Worm (Caenorhabditis elegans): Measurements from ENCODE around the gene F13E9.15.
A peak's percentile ranks its signal among the peaks of the same experiment; 100 is the strongest.

The F13E9.15 gene

ce11 chrIV:10935853-10936491 lies 46.3 kb upstream of the F13E9.15 start, which contains the start of gene lgg-2 (continued):
- TF ChIP-seq nhr-25 (tag; optimal IDR thresholded peaks at IDR 0.05): peak; percentile 98
- peak; percentile 75 for TF ChIP-seq R02D3.7 (tag; optimal IDR thresholded peaks at IDR 0.05)
- TF ChIP-seq elt-2 (tag; optimal IDR thresholded peaks at IDR 0.05): peak; percentile 92
- no peak for TF ChIP-seq ceh-9 (tag; optimal IDR thresholded peaks at IDR 0.05)
- TF ChIP-seq ceh-82 (tag; optimal IDR thresholded peaks at IDR 0.05): peak; percentile 63
- no peak for TF ChIP-seq nhr-28 (tag; optimal IDR thresholded peaks at IDR 0.05)
- TF ChIP-seq unc-39 (tag; optimal IDR thresholded peaks at IDR 0.05): no peak
- peak; percentile 99 for TF ChIP-seq nhr-23 (tag; optimal IDR thresholded peaks at IDR 0.05)
- TF ChIP-seq ZK546.5 (tag; optimal IDR thresholded peaks at IDR 0.05): no peak

- TF ChIP-seq ceh-82 (tag; optimal IDR thresholded peaks at IDR 0.05): no peak
- no peak for TF ChIP-seq ceh-9 (tag; optimal IDR thresholded peaks at IDR 0.05)
- TF ChIP-seq lsy-12 (tag; optimal IDR thresholded peaks at IDR 0.05): peak; percentile 90
- peak; percentile 75 for TF ChIP-seq jun-1 (tag; optimal IDR thresholded peaks at IDR 0.05)
- peak; percentile 60 for TF ChIP-seq mdl-1 (tag; optimal IDR thresholded peaks at IDR 0.05)
- TF ChIP-seq elt-3 (tag; optimal IDR thresholded peaks at IDR 0.05): peak in 1 of 3 experiments; percentile 17
- peak; percentile 59 for TF ChIP-seq elt-2 (tag; optimal IDR thresholded peaks at IDR 0.05)
- TF ChIP-seq ceh-28 (tag; optimal IDR thresholded peaks at IDR 0.05): peak; percentile 65
- peak; percentile 53 for TF ChIP-seq egl-27 (tag; optimal IDR thresholded peaks at IDR 0.05)
- peak; percentile 80 for TF ChIP-seq nhr-23 (tag; optimal IDR thresholded peaks at IDR 0.05)
- peak; percentile 63 for TF ChIP-seq pha-4 (tag; optimal IDR thresholded peaks at IDR 0.05)
- TF ChIP-seq ama-1 (optimal IDR thresholded peaks at IDR 0.05): peak; percentile 80
- peak; percentile 56 for TF ChIP-seq tbx-2 (tag; optimal IDR thresholded peaks at IDR 0.05)
- TF ChIP-seq fkh-10 (GFP tag; optimal IDR thresholded peaks at IDR 0.05): no peak
- TF ChIP-seq nfya-1 (tag; optimal IDR thresholded peaks at IDR 0.05; ENCODE audit: insufficient read depth): peak; percentile 90
- TF ChIP-seq egl-5 (tag; optimal IDR thresholded peaks at IDR 0.05): peak; percentile 95
- TF ChIP-seq ceh-16 (tag; optimal IDR thresholded peaks at IDR 0.05): no peak
- peak; percentile 40 for TF ChIP-seq nhr-25 (tag; optimal IDR thresholded peaks at IDR 0.05)
- peak; percentile 32 for TF ChIP-seq elt-1 (tag; optimal IDR thresholded peaks at IDR 0.05)
- TF ChIP-seq pqm-1 (tag; optimal IDR thresholded peaks at IDR 0.05): peak; percentile 64
- TF ChIP-seq ZK546.5 (tag; optimal IDR thresholded peaks at IDR 0.05): no peak
- TF ChIP-seq eor-1 (tag; optimal IDR thresholded peaks at IDR 0.05): peak in 1 of 2 experiments; percentile 32
- peak; percentile 57 for TF ChIP-seq unc-62 (GFP tag; optimal IDR thresholded peaks at IDR 0.05)
- TF ChIP-seq snpc-4 (tag; optimal IDR thresholded peaks at IDR 0.05): peak; percentile 26
- TF ChIP-seq lin-15B (tag; optimal IDR thresholded peaks at IDR 0.05): peak; percentile 26
- no peak for TF ChIP-seq sea-2 (GFP tag; optimal IDR thresholded peaks at IDR 0.05)
- peak; percentile 81 for TF ChIP-seq mml-1 (tag; optimal IDR thresholded peaks at IDR 0.05)
- peak; percentile 65 for TF ChIP-seq ztf-4 (tag; optimal IDR thresholded peaks at IDR 0.05)
- TF ChIP-seq fos-1 (tag; optimal IDR thresholded peaks at IDR 0.05): no peak
- peak; percentile 43 for TF ChIP-seq lin-39 (tag; optimal IDR thresholded peaks at IDR 0.05)
- peak; percentile 40 for TF ChIP-seq nhr-43 (tag; optimal IDR thresholded peaks at IDR 0.05; ENCODE audit: poor library complexity, severe bottlenecking)
- TF ChIP-seq daf-12 (tag; optimal IDR thresholded peaks at IDR 0.05): no peak
Measured at ce11 chrIV:10935336-10935735, 45.7 kb upstream of the F13E9.15 start.

DNA sequence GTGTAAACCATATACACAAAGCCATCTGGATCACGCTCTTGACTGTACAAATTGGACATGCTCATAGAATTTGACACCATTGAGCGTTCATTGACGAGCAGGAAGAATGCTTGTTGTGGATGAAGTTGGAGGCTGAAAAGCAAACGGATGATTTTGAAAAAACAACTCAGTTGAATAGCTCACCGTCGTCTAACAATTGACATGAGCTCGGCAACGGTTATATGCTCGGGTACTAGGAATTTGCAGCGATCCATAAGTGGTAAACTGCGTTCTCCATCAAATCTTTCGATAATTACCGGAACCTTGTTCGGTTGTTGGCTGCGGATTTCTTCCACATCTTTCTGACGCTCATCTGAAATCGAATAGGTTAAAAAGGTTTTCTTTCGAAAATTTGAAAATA lies 45.1 kb upstream of the F13E9.15 start:
- no peak for TF ChIP-seq nhr-67 (tag; optimal IDR thresholded peaks at IDR 0.05)
- TF ChIP-seq ama-1 (optimal IDR thresholded peaks at IDR 0.05): peak; percentile 68
- TF ChIP-seq ztf-4 (tag; optimal IDR thresholded peaks at IDR 0.05): no peak
- TF ChIP-seq zag-1 (tag; optimal IDR thresholded peaks at IDR 0.05): no peak
